Fruit fly (Drosophila melanogaster) whole organism, embryonic: Measurements from ENCODE around the gene heix.
A peak's percentile ranks its signal among the peaks of the same experiment; 100 is the strongest.

Experiments
- CG10147 ChIP-seq: fragments of 200-800 bp; sonication (Bioruptor generic); optimal IDR thresholded peaks from 2 replicates; lab custom pipeline; 2019; ENCODE audit warnings: missing biosample characterization, mild to moderate bottlenecking, missing genetic modification characterization, moderate library complexity
- CG10366 ChIP-seq: fragments of 200-800 bp; sonication (Bioruptor generic); IDR thresholded peaks from 2 replicates; pipeline ENCODE4 v1.3.6; 2022; ENCODE audit warnings: missing biosample characterization, missing genetic modification characterization
- CG10431 ChIP-seq: fragments of 200-800 bp; sonication (Bioruptor generic); optimal IDR thresholded peaks from 3 replicates; lab custom pipeline; 2018; ENCODE audit warnings: missing biosample characterization, mild to moderate bottlenecking, missing genetic modification characterization
- CG10654 ChIP-seq: fragments of 200-800 bp; sonication (Bioruptor generic); optimal IDR thresholded peaks from 2 replicates; lab custom pipeline; 2016; ENCODE audit warnings: missing biosample characterization, missing genetic modification characterization
- CG11560 ChIP-seq: fragments of 200-800 bp; sonication (Bioruptor generic); IDR thresholded peaks from 3 replicates; pipeline ENCODE4 v1.3.6; 2022; ENCODE audit warnings: missing biosample characterization, missing genetic modification characterization
- CG12744 ChIP-seq: fragments of 200-800 bp; sonication (Bioruptor generic); optimal IDR thresholded peaks from 2 replicates; lab custom pipeline; 2016; ENCODE audit warnings: missing biosample characterization, missing genetic modification characterization
- CG14710 ChIP-seq: fragments of 200-800 bp; sonication (Bioruptor generic); optimal IDR thresholded peaks from 3 replicates; lab custom pipeline; 2019; ENCODE audit warnings: missing biosample characterization, mild to moderate bottlenecking, missing genetic modification characterization, moderate library complexity
- CG15073 ChIP-seq: fragments of 200-800 bp; sonication (Bioruptor generic); optimal IDR thresholded peaks from 2 replicates; lab custom pipeline; 2016; ENCODE audit warnings: missing biosample characterization, missing genetic modification characterization
- CG15269 ChIP-seq: fragments of 200-800 bp; sonication (Bioruptor generic); optimal IDR thresholded peaks from 2 replicates; lab custom pipeline; 2018; ENCODE audit warnings: missing biosample characterization, mild to moderate bottlenecking, missing genetic modification characterization, moderate library complexity
- CG1602 ChIP-seq: fragments of 200-800 bp; sonication (Bioruptor generic); optimal IDR thresholded peaks from 3 replicates; lab custom pipeline; 2016; ENCODE audit warnings: missing biosample characterization, missing genetic modification characterization
- CG17359 ChIP-seq: fragments of 200-800 bp; sonication (Bioruptor generic); optimal IDR thresholded peaks from 3 replicates; lab custom pipeline; 2018; ENCODE audit warnings: missing biosample characterization, mild to moderate bottlenecking, missing genetic modification characterization, moderate library complexity
- CG18262 ChIP-seq: fragments of 200-800 bp; optimal IDR thresholded peaks from 3 replicates; lab custom pipeline; 2019; ENCODE audit warnings: missing biosample characterization, mild to moderate bottlenecking, missing genetic modification characterization, moderate library complexity
- CG2199 ChIP-seq: fragments of 200-800 bp; sonication (Bioruptor generic); IDR thresholded peaks from 3 replicates; pipeline ENCODE4 v1.3.6; 2022; ENCODE audit warnings: missing biosample characterization, missing genetic modification characterization
- CG30431 ChIP-seq: fragments of 200-800 bp; sonication (Bioruptor generic); optimal IDR thresholded peaks from 2 replicates; lab custom pipeline; 2017; ENCODE audit warnings: missing biosample characterization, missing genetic modification characterization
- CG31224 ChIP-seq: fragments of 200-800 bp; sonication (Bioruptor generic); IDR thresholded peaks from 2 replicates; pipeline ENCODE4 v1.3.6; 2022; ENCODE audit warnings: missing biosample characterization, missing genetic modification characterization
- CG33213 ChIP-seq: fragments of 200-800 bp; sonication (Bioruptor generic); optimal IDR thresholded peaks from 3 replicates; lab custom pipeline; 2016; ENCODE audit warnings: missing biosample characterization, missing genetic modification characterization
- CG33557 ChIP-seq: fragments of 200-800 bp; sonication (Bioruptor generic); optimal IDR thresholded peaks from 2 replicates; lab custom pipeline; 2019; ENCODE audit warnings: missing biosample characterization, mild to moderate bottlenecking, missing genetic modification characterization, moderate library complexity
- CG3407 ChIP-seq: fragments of 200-800 bp; sonication (Bioruptor generic); optimal IDR thresholded peaks from 2 replicates; lab custom pipeline; 2018; ENCODE audit warnings: missing biosample characterization, mild to moderate bottlenecking, missing genetic modification characterization
- CG3838 ChIP-seq: fragments of 200-800 bp; sonication (Bioruptor generic); optimal IDR thresholded peaks from 3 replicates; lab custom pipeline; 2016; ENCODE audit warnings: missing biosample characterization, missing genetic modification characterization
- CG4328 ChIP-seq: fragments of 200-800 bp; sonication (Bioruptor generic); optimal IDR thresholded peaks from 3 replicates; lab custom pipeline; 2017; ENCODE audit warnings: missing biosample characterization, missing genetic modification reagents, missing genetic modification characterization
- CG4707 ChIP-seq: fragments of 200-800 bp; sonication (Bioruptor generic); optimal IDR thresholded peaks from 2 replicates; lab custom pipeline; 2018; ENCODE audit warnings: missing biosample characterization, mild to moderate bottlenecking, missing genetic modification characterization, moderate library complexity
- CG4820 ChIP-seq: fragments of 200-800 bp; sonication (Bioruptor generic); optimal IDR thresholded peaks from 3 replicates; lab custom pipeline; 2016; ENCODE audit warnings: missing biosample characterization, missing genetic modification characterization
- CG6654 ChIP-seq: fragments of 200-800 bp; sonication (Bioruptor generic); optimal IDR thresholded peaks from 2 replicates; lab custom pipeline; 2017; ENCODE audit warnings: missing biosample characterization, mild to moderate bottlenecking, missing genetic modification characterization
- CG7928 ChIP-seq: fragments of 200-800 bp; sonication (Bioruptor generic); optimal IDR thresholded peaks from 2 replicates; lab custom pipeline; 2017; ENCODE audit warnings: missing biosample characterization, mild to moderate bottlenecking, missing genetic modification characterization
- CG8290 ChIP-seq, 3 experiments: fragments of 200-800 bp; sonication (Bioruptor generic); optimal IDR thresholded peaks; 2 replicates each; lab custom pipeline; 2016 to 2019; ENCODE audit warnings: missing biosample characterization in 3 of 3, missing genetic modification characterization in 3 of 3, mild to moderate bottlenecking in 2 of 3, moderate library complexity in 1 of 3
- CTCF ChIP-seq: fragments of 200-800 bp; sonication (Bioruptor generic); optimal IDR thresholded peaks from 2 replicates; lab custom pipeline; 2017; ENCODE audit warnings: missing biosample characterization, mild to moderate bottlenecking, missing genetic modification characterization, moderate library complexity
- Chrac-16 ChIP-seq: fragments of 200-800 bp; sonication (Bioruptor generic); optimal IDR thresholded peaks from 3 replicates; lab custom pipeline; 2016; ENCODE audit warnings: missing biosample characterization, missing genetic modification characterization
- Deaf1 ChIP-seq: fragments of 200-800 bp; optimal IDR thresholded peaks from 3 replicates; lab custom pipeline; 2019; ENCODE audit warnings: missing biosample characterization, mild to moderate bottlenecking, missing genetic modification characterization, moderate library complexity
- Ets65A ChIP-seq: fragments of 200-800 bp; sonication (Bioruptor generic); peaks from one replicate; lab custom pipeline; 2016; ENCODE audit warnings: missing biosample characterization, missing genetic modification characterization
- Jarid2 ChIP-seq: fragments of 200-800 bp; sonication (Bioruptor generic); optimal IDR thresholded peaks from 3 replicates; lab custom pipeline; 2017; ENCODE audit warnings: mild to moderate bottlenecking, missing biosample characterization, missing genetic modification reagents, missing genetic modification characterization
- Kr ChIP-seq: fragments of 200-800 bp; sonication (Bioruptor generic); optimal IDR thresholded peaks from 2 replicates; lab custom pipeline; 2017; ENCODE audit warnings: missing biosample characterization, mild to moderate bottlenecking, missing genetic modification characterization
- NC2β ChIP-seq: fragments of 200-800 bp; sonication (Bioruptor generic); optimal IDR thresholded peaks from 2 replicates; lab custom pipeline; 2016; ENCODE audit warnings: missing biosample characterization, missing genetic modification characterization
- Oaz ChIP-seq: fragments of 200-800 bp; sonication (Bioruptor generic); IDR thresholded peaks from 2 replicates; pipeline ENCODE4 v1.3.6; 2022; ENCODE audit warnings: missing biosample characterization, missing genetic modification characterization
- Poxn ChIP-seq: fragments of 200-800 bp; sonication (Bioruptor generic); IDR thresholded peaks from 2 replicates; pipeline ENCODE4 v1.3.6; 2022; ENCODE audit warnings: missing biosample characterization, missing genetic modification characterization
- abd-A ChIP-seq: fragments of 200-800 bp; sonication (Bioruptor generic); optimal IDR thresholded peaks from 3 replicates; lab custom pipeline; 2019; ENCODE audit warnings: missing biosample characterization, mild to moderate bottlenecking, missing genetic modification characterization, moderate library complexity
- az2 ChIP-seq: fragments of 200-800 bp; sonication (Bioruptor generic); optimal IDR thresholded peaks from 3 replicates; lab custom pipeline; 2016; ENCODE audit warnings: missing biosample characterization, missing genetic modification characterization
- caup ChIP-seq: fragments of 200-800 bp; sonication (Bioruptor generic); optimal IDR thresholded peaks from 3 replicates; lab custom pipeline; 2017; ENCODE audit warnings: missing biosample characterization, mild to moderate bottlenecking, missing genetic modification characterization, moderate library complexity; ENCODE audit not compliant: severe bottlenecking
- ci ChIP-seq: fragments of 200-800 bp; sonication (Bioruptor generic); IDR thresholded peaks from 3 replicates; pipeline ENCODE4 v1.3.6; 2022; ENCODE audit warnings: missing biosample characterization, missing genetic modification characterization
- cwo ChIP-seq: fragments of 200-800 bp; sonication (Bioruptor generic); optimal IDR thresholded peaks from 3 replicates; lab custom pipeline; 2017; ENCODE audit warnings: missing biosample characterization, missing genetic modification characterization, mild to moderate bottlenecking, moderate library complexity, missing genetic modification reagents
- emc ChIP-seq: fragments of 200-800 bp; sonication (Bioruptor generic); optimal IDR thresholded peaks from 2 replicates; lab custom pipeline; 2016; ENCODE audit warnings: missing biosample characterization, missing genetic modification characterization
- ftz-f1 ChIP-seq: fragments of 200-800 bp; sonication (Bioruptor generic); optimal IDR thresholded peaks from 2 replicates; lab custom pipeline; 2016; ENCODE audit warnings: missing biosample characterization, missing genetic modification characterization
- gcm ChIP-seq: fragments of 200-800 bp; sonication (Bioruptor generic); optimal IDR thresholded peaks from 2 replicates; lab custom pipeline; 2019; ENCODE audit warnings: missing biosample characterization, mild to moderate bottlenecking, missing genetic modification characterization, moderate library complexity
- gro ChIP-seq: fragments of 200-800 bp; sonication (Bioruptor generic); optimal IDR thresholded peaks from 2 replicates; lab custom pipeline; 2016; ENCODE audit warnings: missing biosample characterization, missing genetic modification characterization
- gsb ChIP-seq: fragments of 200-800 bp; sonication (Bioruptor generic); IDR thresholded peaks from 2 replicates; pipeline ENCODE4 v1.3.6; 2022; ENCODE audit warnings: missing biosample characterization, missing genetic modification characterization
- gsb-n ChIP-seq: fragments of 200-800 bp; sonication (Bioruptor generic); optimal IDR thresholded peaks from 3 replicates; lab custom pipeline; 2018; ENCODE audit warnings: missing biosample characterization, mild to moderate bottlenecking, missing genetic modification characterization
- h ChIP-seq: fragments of >200 bp; optimal IDR thresholded peaks from 2 replicates; lab custom pipeline; 2017
- jigr1 ChIP-seq: fragments of 200-800 bp; sonication (Bioruptor generic); IDR thresholded peaks from 3 replicates; pipeline ENCODE4 v1.3.6; 2022; ENCODE audit warnings: missing biosample characterization, missing genetic modification characterization
- kah ChIP-seq: fragments of 200-800 bp; sonication (Bioruptor generic); optimal IDR thresholded peaks from 2 replicates; lab custom pipeline; 2018; ENCODE audit warnings: missing biosample characterization, mild to moderate bottlenecking, missing genetic modification characterization
- pan ChIP-seq, 4 experiments: fragments of >200 bp in 3 of 4; fragments of 200-800 bp in 1 of 4; sonication (Bioruptor generic) in 1 of 4; optimal IDR thresholded peaks in 3 of 4; IDR thresholded peaks in 1 of 4; 2 replicates each; pipeline versions ENCODE4 v1.3.6 to Lab custom; 2017 to 2022; ENCODE audit warnings: missing biosample characterization in 2 of 4, missing genetic modification characterization in 2 of 4, mixed read lengths in 1 of 4
- zen2 ChIP-seq: fragments of 200-800 bp; sonication (Bioruptor generic); IDR thresholded peaks from 3 replicates; pipeline ENCODE4 v1.3.6; 2022; ENCODE audit warnings: missing biosample characterization, missing genetic modification characterization; ENCODE audit not compliant: partially characterized antibody

The heix gene

dm6 chr2L:16285692-16286359, 13.8 kb downstream of the heix start (continued):
- TF ChIP-seq pan (optimal IDR thresholded peaks at IDR 0.05; lab: Kevin White, UChicago) (no peak), pan (GFP tag; optimal IDR thresholded peaks at IDR 0.05 in 1 of 2, IDR thresholded peaks at IDR 0.05 in 1 of 2) (no peak), CTCF (GFP tag; lab: Kevin White, UChicago) (peak; percentile 31), Oaz (GFP tag; lab: Robert Waterston, UW) (no peak), Deaf1 (tag; lab: Kevin White, UChicago) (peak; percentile 54), az2 (GFP tag; lab: Kevin White, UChicago) (peak; percentile 86), cwo (GFP tag; lab: Kevin White, UChicago) (peak; percentile 56), CG17359 (tag; lab: Kevin White, UChicago) (peak; percentile 94), gsb-n (peak; percentile 80), ci (GFP tag; lab: Robert Waterston, UW) (no peak), gsb (no peak), CG4707 (peak; percentile 71), ftz-f1 (no peak), CG4820 (GFP tag; lab: Kevin White, UChicago) (peak; percentile 85), CG7928 (peak; percentile 32), Jarid2 (GFP tag; lab: Kevin White, UChicago) (peak; percentile 12), CG14710 (tag; lab: Kevin White, UChicago) (peak; percentile 79), kah (GFP tag; lab: Kevin White, UChicago) (peak; percentile 68), Kr (peak; percentile 15), zen2 (no peak), CG33557 (GFP tag; lab: Kevin White, UChicago) (peak; percentile 50), CG31224 (GFP tag; lab: Robert Waterston, UW) (no peak), gro (GFP tag; lab: Kevin White, UChicago) (peak; percentile 86), CG12744 (GFP tag; lab: Kevin White, UChicago) (peak; percentile 74), CG3407 (peak; percentile 59), CG4328 (no peak), CG15269 (tag; lab: Kevin White, UChicago) (peak; percentile 91), NC2β (GFP tag; lab: Kevin White, UChicago) (peak; percentile 85), CG30431 (GFP tag; lab: Kevin White, UChicago) (peak; percentile 87), h (no peak), abd-A (tag; lab: Kevin White, UChicago) (no peak), Poxn (no peak), CG2199 (no peak), CG1602 (GFP tag; lab: Kevin White, UChicago) (peak; percentile 86), CG10654 (GFP tag; lab: Kevin White, UChicago) (peak; percentile 88), CG33213 (GFP tag; lab: Kevin White, UChicago) (peak; percentile 82), jigr1 (no peak), CG15073 (GFP tag; lab: Kevin White, UChicago) (no peak), CG18262 (tag; lab: Kevin White, UChicago) (peak; percentile 86), emc (GFP tag; lab: Kevin White, UChicago) (peak; percentile 73), CG8290 (GFP tag; optimal IDR thresholded peaks at IDR 0.05; lab: Kevin White, UChicago) (peak; percentile 32), CG8290 (tag; optimal IDR thresholded peaks at IDR 0.05; lab: Kevin White, UChicago) (peak in 1 of 2 experiments; percentile 93), CG10147 (peak; percentile 85), gcm (GFP tag; lab: Kevin White, UChicago) (peak; percentile 82), Ets65A (GFP tag; lab: Kevin White, UChicago) (peak; percentile 97), CG3838 (GFP tag; lab: Kevin White, UChicago) (peak; percentile 75), CG6654 (GFP tag; lab: Kevin White, UChicago) (peak; percentile 66), CG11560 (tag; lab: Robert Waterston, UW) (no peak), Chrac-16 (GFP tag; lab: Kevin White, UChicago) (peak; percentile 84), caup (peak; percentile 82), CG10366 (no peak), CG10431 (GFP tag; lab: Kevin White, UChicago) (peak; percentile 65)
